Fruit fly (Drosophila melanogaster) whole organism, embryonic: ENCODE data around the gene CG31344.
A peak's percentile ranks its signal among the peaks of the same experiment; 100 is the strongest.

Experiments
- CG10274 ChIP-seq: fragments of 200-800 bp; sonication (Bioruptor generic); optimal IDR thresholded peaks from 3 replicates; lab custom pipeline; 2017; ENCODE audit warnings: missing biosample characterization, mild to moderate bottlenecking, missing genetic modification characterization
- CG10321 ChIP-seq: fragments of 200-800 bp; sonication (Bioruptor generic); IDR thresholded peaks from 2 replicates; pipeline ENCODE4 v1.3.6; 2022; ENCODE audit warnings: missing biosample characterization, missing genetic modification characterization
- CG11560 ChIP-seq: fragments of 200-800 bp; sonication (Bioruptor generic); IDR thresholded peaks from 3 replicates; pipeline ENCODE4 v1.3.6; 2022; ENCODE audit warnings: missing biosample characterization, missing genetic modification characterization
- CG12104 ChIP-seq: fragments of 200-800 bp; sonication (Bioruptor generic); optimal IDR thresholded peaks from 3 replicates; lab custom pipeline; 2016; ENCODE audit warnings: missing biosample characterization, missing genetic modification characterization
- CG12391 ChIP-seq: fragments of 200-800 bp; sonication (Bioruptor generic); optimal IDR thresholded peaks from 3 replicates; lab custom pipeline; 2018; ENCODE audit warnings: missing biosample characterization, mild to moderate bottlenecking, missing genetic modification characterization, moderate library complexity
- CG12659 ChIP-seq: fragments of 200-800 bp; sonication (Bioruptor generic); optimal IDR thresholded peaks from 3 replicates; lab custom pipeline; 2017; ENCODE audit warnings: mild to moderate bottlenecking, missing biosample characterization, missing genetic modification reagents, missing genetic modification characterization
- CG13287 ChIP-seq: fragments of 200-800 bp; sonication (Bioruptor generic); IDR thresholded peaks from 2 replicates; pipeline ENCODE4 v1.3.6; 2022; ENCODE audit warnings: missing biosample characterization, missing genetic modification characterization; ENCODE audit not compliant: partially characterized antibody
- CG13296 ChIP-seq: fragments of 200-800 bp; sonication (Bioruptor generic); optimal IDR thresholded peaks from 3 replicates; lab custom pipeline; 2018; ENCODE audit warnings: missing biosample characterization, mild to moderate bottlenecking, missing genetic modification characterization
- CG13894 ChIP-seq: fragments of 200-800 bp; sonication (Bioruptor generic); optimal IDR thresholded peaks from 3 replicates; lab custom pipeline; 2018; ENCODE audit warnings: missing biosample characterization, mild to moderate bottlenecking, missing genetic modification characterization, moderate library complexity
- CG14441 ChIP-seq: fragments of 200-800 bp; sonication (Bioruptor generic); IDR thresholded peaks from 2 replicates; pipeline ENCODE4 v1.3.6; 2022; ENCODE audit warnings: missing biosample characterization, missing genetic modification characterization
- CG15073 ChIP-seq: fragments of 200-800 bp; sonication (Bioruptor generic); optimal IDR thresholded peaks from 2 replicates; lab custom pipeline; 2016; ENCODE audit warnings: missing biosample characterization, missing genetic modification characterization
- CG17328 ChIP-seq: fragments of 200-800 bp; sonication (Bioruptor generic); IDR thresholded peaks from 2 replicates; pipeline ENCODE4 v1.3.6; 2022; ENCODE audit warnings: missing biosample characterization, missing genetic modification characterization
- CG17912 ChIP-seq: fragments of 200-800 bp; sonication (Bioruptor generic); optimal IDR thresholded peaks from 2 replicates; lab custom pipeline; 2018; ENCODE audit warnings: missing biosample characterization, mild to moderate bottlenecking, missing genetic modification characterization
- CG1832 ChIP-seq: fragments of 200-800 bp; sonication (Bioruptor generic); optimal IDR thresholded peaks from 2 replicates; lab custom pipeline; 2017; ENCODE audit warnings: missing biosample characterization, mild to moderate bottlenecking, missing genetic modification characterization, inconsistent platforms
- CG2116 ChIP-seq: fragments of 200-800 bp; sonication (Bioruptor generic); optimal IDR thresholded peaks from 3 replicates; lab custom pipeline; 2018; ENCODE audit warnings: missing biosample characterization, mild to moderate bottlenecking, missing genetic modification characterization
- CG2120 ChIP-seq: fragments of 200-800 bp; sonication (Bioruptor generic); optimal IDR thresholded peaks from 3 replicates; lab custom pipeline; 2016; ENCODE audit warnings: missing biosample characterization, missing genetic modification characterization
- CG2129 ChIP-seq: fragments of 200-800 bp; sonication (Bioruptor generic); IDR thresholded peaks from 2 replicates; pipeline ENCODE4 v1.3.6; 2022; ENCODE audit warnings: missing biosample characterization, missing genetic modification characterization; ENCODE audit not compliant: partially characterized antibody
- CG2199 ChIP-seq: fragments of 200-800 bp; sonication (Bioruptor generic); IDR thresholded peaks from 3 replicates; pipeline ENCODE4 v1.3.6; 2022; ENCODE audit warnings: missing biosample characterization, missing genetic modification characterization
- CG31388 ChIP-seq: fragments of 200-800 bp; sonication (Bioruptor generic); optimal IDR thresholded peaks from 2 replicates; lab custom pipeline; 2016; ENCODE audit warnings: missing biosample characterization, missing genetic modification characterization
- CG32772 ChIP-seq: fragments of 200-800 bp; sonication (Bioruptor generic); IDR thresholded peaks from 2 replicates; pipeline ENCODE4 v1.3.6; 2022; ENCODE audit warnings: missing biosample characterization, missing genetic modification characterization
- CG3838 ChIP-seq: fragments of 200-800 bp; sonication (Bioruptor generic); optimal IDR thresholded peaks from 3 replicates; lab custom pipeline; 2016; ENCODE audit warnings: missing biosample characterization, missing genetic modification characterization
- CG7786 ChIP-seq: fragments of 200-800 bp; sonication (Bioruptor generic); optimal IDR thresholded peaks from 2 replicates; lab custom pipeline; 2016; ENCODE audit warnings: missing biosample characterization, missing genetic modification characterization
- CG7963 ChIP-seq: fragments of 200-800 bp; sonication (Bioruptor generic); IDR thresholded peaks from 3 replicates; pipeline ENCODE4 v1.3.6; 2022; ENCODE audit warnings: missing biosample characterization, missing genetic modification characterization; ENCODE audit not compliant: partially characterized antibody
- CG8359 ChIP-seq: fragments of 200-800 bp; sonication (Bioruptor generic); optimal IDR thresholded peaks from 2 replicates; lab custom pipeline; 2017; ENCODE audit warnings: missing biosample characterization, mild to moderate bottlenecking, missing genetic modification characterization, borderline replicate concordance
- CkIIα-i1 ChIP-seq: fragments of 200-800 bp; sonication (Bioruptor generic); IDR thresholded peaks from 2 replicates; pipeline ENCODE4 v1.3.6; 2022; ENCODE audit warnings: missing biosample characterization, missing genetic modification characterization
- Elba2 ChIP-seq: fragments of 200-800 bp; sonication (Bioruptor generic); optimal IDR thresholded peaks from 3 replicates; lab custom pipeline; 2016; ENCODE audit warnings: missing biosample characterization, missing genetic modification characterization
- HmgD ChIP-seq: fragments of 200-800 bp; sonication (Bioruptor generic); optimal IDR thresholded peaks from 3 replicates; lab custom pipeline; 2016; ENCODE audit warnings: missing biosample characterization, missing genetic modification characterization
- Mad ChIP-seq: fragments of 200-800 bp; sonication (Bioruptor generic); optimal IDR thresholded peaks from 2 replicates; lab custom pipeline; 2016; ENCODE audit warnings: missing biosample characterization, missing genetic modification characterization
- Mes4 ChIP-seq: fragments of 200-800 bp; sonication (Bioruptor generic); optimal IDR thresholded peaks from 2 replicates; lab custom pipeline; 2016; ENCODE audit warnings: missing biosample characterization, missing genetic modification characterization
- Myb ChIP-seq: fragments of 200-800 bp; sonication (Bioruptor generic); optimal IDR thresholded peaks from 2 replicates; lab custom pipeline; 2016; ENCODE audit warnings: missing biosample characterization, missing genetic modification characterization
- NK7.1 ChIP-seq: fragments of 200-800 bp; sonication (Bioruptor generic); optimal IDR thresholded peaks from 3 replicates; lab custom pipeline; 2016; ENCODE audit warnings: missing biosample characterization, missing genetic modification characterization
- Nf-YC ChIP-seq: fragments of 200-800 bp; optimal IDR thresholded peaks from 3 replicates; lab custom pipeline; 2019; ENCODE audit warnings: missing biosample characterization, mild to moderate bottlenecking, missing genetic modification characterization, moderate library complexity
- Pdp1 ChIP-seq, 2 experiments: fragments of 200-800 bp; sonication (Bioruptor generic); optimal IDR thresholded peaks; 3 replicates each; lab custom pipeline; 2016; ENCODE audit warnings: missing biosample characterization in 2 of 2, missing genetic modification characterization in 2 of 2, mild to moderate bottlenecking in 1 of 2, moderate library complexity in 1 of 2
- Ssrp ChIP-seq: fragments of 200-800 bp; sonication (Bioruptor generic); optimal IDR thresholded peaks from 2 replicates; lab custom pipeline; 2018; ENCODE audit warnings: missing biosample characterization, mild to moderate bottlenecking, missing genetic modification characterization, moderate library complexity
- Taf1 ChIP-seq: fragments of 200-800 bp; sonication (Bioruptor generic); IDR thresholded peaks from 2 replicates; pipeline ENCODE4 v1.3.6; 2022; ENCODE audit warnings: missing biosample characterization, missing genetic modification characterization
- bowl ChIP-seq: fragments of 200-800 bp; sonication (Bioruptor generic); IDR thresholded peaks from 2 replicates; pipeline ENCODE4 v1.3.6; 2022; ENCODE audit warnings: missing biosample characterization, missing genetic modification characterization
- cato ChIP-seq: fragments of 200-800 bp; sonication (Bioruptor generic); optimal IDR thresholded peaks from 2 replicates; lab custom pipeline; 2016; ENCODE audit warnings: missing biosample characterization, missing genetic modification characterization, borderline replicate concordance
- chinmo ChIP-seq: fragments of 200-800 bp; sonication (Bioruptor generic); IDR thresholded peaks from 4 replicates; pipeline ENCODE4 v1.3.6; 2022; ENCODE audit warnings: missing biosample characterization, missing genetic modification characterization; ENCODE audit not compliant: partially characterized antibody
- croc ChIP-seq: fragments of 200-800 bp; sonication (Bioruptor generic); conservative IDR thresholded peaks from 3 replicates; pipeline ENCODE4 v1.3.6; 2022; ENCODE audit warnings: missing biosample characterization, missing genetic modification characterization
- dysf ChIP-seq: fragments of 200-800 bp; sonication (Bioruptor generic); IDR thresholded peaks from 3 replicates; pipeline ENCODE4 v1.3.6; 2022; ENCODE audit warnings: missing biosample characterization, missing genetic modification characterization
- ham ChIP-seq: fragments of 200-800 bp; sonication (Bioruptor generic); IDR thresholded peaks from 2 replicates; pipeline ENCODE4 v1.3.6; 2022; ENCODE audit warnings: missing biosample characterization, missing genetic modification characterization
- maf-S ChIP-seq: fragments of 200-800 bp; sonication (Bioruptor generic); optimal IDR thresholded peaks from 2 replicates; lab custom pipeline; 2016; ENCODE audit warnings: missing biosample characterization, missing genetic modification characterization
- pita ChIP-seq: fragments of 200-800 bp; sonication (Bioruptor generic); optimal IDR thresholded peaks from 2 replicates; lab custom pipeline; 2017; ENCODE audit warnings: missing biosample characterization, mild to moderate bottlenecking, missing genetic modification characterization
- psq ChIP-seq: fragments of 200-800 bp; sonication (Bioruptor generic); optimal IDR thresholded peaks from 2 replicates; lab custom pipeline; 2017; ENCODE audit warnings: missing biosample characterization, missing genetic modification characterization
- repo ChIP-seq: fragments of 200-800 bp; sonication (Bioruptor generic); optimal IDR thresholded peaks from 2 replicates; lab custom pipeline; 2016; ENCODE audit warnings: missing biosample characterization, missing genetic modification characterization
- sd ChIP-seq: fragments of 200-800 bp; sonication (Bioruptor generic); optimal IDR thresholded peaks from 3 replicates; lab custom pipeline; 2018; ENCODE audit warnings: missing biosample characterization, mild to moderate bottlenecking, missing genetic modification characterization, moderate library complexity
- sens ChIP-seq: fragments of 200-800 bp; sonication (Bioruptor generic); peaks from one replicate; lab custom pipeline; 2016; ENCODE audit warnings: missing biosample characterization, missing genetic modification characterization
- sqz ChIP-seq: fragments of 200-800 bp; sonication (Bioruptor generic); optimal IDR thresholded peaks from 3 replicates; lab custom pipeline; 2018; ENCODE audit warnings: missing biosample characterization, mild to moderate bottlenecking, missing genetic modification characterization
- tna ChIP-seq: fragments of 200-800 bp; sonication (Bioruptor generic); IDR thresholded peaks from 2 replicates; pipeline ENCODE4 v1.3.6; 2022; ENCODE audit warnings: missing biosample characterization, missing genetic modification characterization; ENCODE audit not compliant: partially characterized antibody
- trem ChIP-seq: fragments of 200-800 bp; optimal IDR thresholded peaks from 3 replicates; lab custom pipeline; 2019; ENCODE audit warnings: missing biosample characterization, mild to moderate bottlenecking, missing genetic modification characterization, moderate library complexity
- vvl ChIP-seq: fragments of 200-800 bp; sonication (Bioruptor generic); IDR thresholded peaks from 2 replicates; pipeline ENCODE4 v1.3.6; 2022; ENCODE audit warnings: missing biosample characterization, missing genetic modification characterization

Gene CG31344

dm6 chr3R:15206273-15206672 is 18.9 kb downstream of the CG31344 start, which contains the start of gene Spn88Ea (continued):
- TF ChIP-seq psq (GFP tag; lab: Kevin White, UChicago) (no peak), CG12391 (no peak), maf-S (GFP tag; lab: Kevin White, UChicago) (no peak), CG17912 (no peak), CG13287 (GFP tag; lab: Robert Waterston, UW) (peak; percentile 44), pita (no peak), CkIIα-i1 (GFP tag; lab: Robert Waterston, UW) (no peak), CG12104 (no peak), tna (peak; percentile 23; the same call in 1 of the 2 replicates), Myb (GFP tag; lab: Kevin White, UChicago) (no peak), Elba2 (GFP tag; lab: Kevin White, UChicago) (no peak), NK7.1 (no peak), ham (GFP tag; lab: Robert Waterston, UW) (no peak), repo (GFP tag; lab: Kevin White, UChicago) (no peak), Ssrp (tag; lab: Kevin White, UChicago) (no peak), Taf1 (GFP tag; lab: Robert Waterston, UW) (no peak), croc (GFP tag; lab: Robert Waterston, UW) (no peak), CG10274 (no peak), CG1832 (GFP tag; lab: Kevin White, UChicago) (no peak), dysf (GFP tag; lab: Robert Waterston, UW) (no peak), CG2116 (GFP tag; lab: Kevin White, UChicago) (no peak), CG32772 (GFP tag; lab: Robert Waterston, UW) (no peak), bowl (GFP tag; lab: Robert Waterston, UW) (no peak), cato (GFP tag; lab: Kevin White, UChicago) (no peak), CG14441 (GFP tag; lab: Robert Waterston, UW) (no peak), CG3838 (GFP tag; lab: Kevin White, UChicago) (no peak), CG17328 (no peak; the same call in 1 of the 2 replicates), trem (tag; lab: Kevin White, UChicago) (no peak), sd (tag; lab: Kevin White, UChicago) (no peak), CG12659 (GFP tag; lab: Kevin White, UChicago) (peak; percentile 20), CG2120 (GFP tag; lab: Kevin White, UChicago) (no peak), CG11560 (tag; lab: Robert Waterston, UW) (no peak), Mes4 (no peak), CG7786 (no peak)

dm6 chr3R:15205223-15205622 is 19.9 kb downstream of the CG31344 start:
- TF ChIP-seq CkIIα-i1 (GFP tag; lab: Robert Waterston, UW) (no peak), Nf-YC (tag; lab: Kevin White, UChicago) (no peak), CG13296 (GFP tag; lab: Kevin White, UChicago) (no peak), HmgD (GFP tag; lab: Kevin White, UChicago) (no peak), CG17328 (no peak), CG7963 (GFP tag; lab: Robert Waterston, UW) (0 out of 3 replicates have a peak, but pooled peaks have one; percentile 19), CG15073 (no peak), CG10321 (GFP tag; lab: Robert Waterston, UW) (no peak), CG13894 (tag; lab: Kevin White, UChicago) (peak; percentile 20), Mad (GFP tag; lab: Kevin White, UChicago) (no peak), CG31388 (GFP tag; lab: Kevin White, UChicago) (no peak), chinmo (GFP tag; lab: Robert Waterston, UW) (0 out of 4 replicates have a peak, but pooled peaks have one; percentile 35), CG2199 (GFP tag; lab: Robert Waterston, UW) (0 out of 3 replicates have a peak, but pooled peaks have one; percentile 35), sqz (GFP tag; lab: Kevin White, UChicago) (peak; percentile 61), sens (GFP tag; lab: Kevin White, UChicago) (peak; percentile 40), Pdp1 (GFP tag; optimal IDR thresholded peaks at IDR 0.05; lab: Kevin White, UChicago) (peak in 1 of 2 experiments; percentile 48), CG8359 (GFP tag; lab: Kevin White, UChicago) (no peak), CG2129 (GFP tag; lab: Robert Waterston, UW) (no peak), CG12104 (no peak), vvl (peak; percentile 61; the same call in 1 of the 2 replicates)
